Fruit fly (Drosophila melanogaster): Measurements from ENCODE around the gene tal-2A.

DNA sequence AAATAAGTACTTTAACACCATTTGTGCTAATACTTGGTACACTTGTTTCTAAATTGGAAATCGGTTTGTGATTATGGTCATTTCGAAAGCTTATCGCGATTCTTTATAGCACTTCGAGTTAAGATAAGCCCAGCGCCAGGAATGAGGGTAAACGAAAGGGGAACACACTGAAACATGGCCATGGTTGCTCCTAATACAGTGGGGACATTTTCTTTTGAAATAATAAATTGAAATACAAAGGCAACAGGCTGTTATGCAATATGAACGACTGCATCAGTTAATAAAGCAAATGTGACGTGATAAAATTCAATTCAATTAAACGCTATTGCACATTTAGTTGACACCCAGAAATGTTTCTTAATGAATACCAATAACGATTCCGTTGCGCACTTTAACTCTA is 29.5 kb upstream of the tal-2A start:
- TF ChIP-seq CG11617 (GFP tag; optimal IDR thresholded peaks at IDR 0.05) (no peak), CG33017 (tag; optimal IDR thresholded peaks at IDR 0.05) (no peak), bab1 (GFP tag; optimal IDR thresholded peaks at IDR 0.05) (no peak), CG14711 (tag; optimal IDR thresholded peaks at IDR 0.05) (no peak), CG7101 (tag; optimal IDR thresholded peaks at IDR 0.05) (no peak), Clk (GFP tag; optimal IDR thresholded peaks at IDR 0.05) (no peak), CG1620 (GFP tag; optimal IDR thresholded peaks at IDR 0.05) (no peak), Mnt (GFP tag; optimal IDR thresholded peaks at IDR 0.05) (no peak), ovo (GFP tag; optimal IDR thresholded peaks at IDR 0.05) (no peak), kay (GFP tag; ENCODE audit: borderline replicate concordance) (no peak), tj (GFP tag; optimal IDR thresholded peaks at IDR 0.05) (no peak), CG12768 (GFP tag; optimal IDR thresholded peaks at IDR 0.05) (no peak)

Measured in whole organism, adult.